Fruit fly (Drosophila melanogaster) S2 (cell line): Measurements from ENCODE around the gene CG17803.

Experiments used
- CG8478 ChIP-seq: fragments of >200 bp; optimal IDR thresholded peaks from 2 replicates; lab custom pipeline; 2018
- CTCF ChIP-seq, 2 experiments: fragments of >200 bp; optimal IDR thresholded peaks; 2 replicates each; lab custom pipeline; 2018

dm6 chr3R:17793287-17793686 lies 8.0 kb downstream of the CG17803 start:
- no peak for TF ChIP-seq CG8478
- no peak for TF ChIP-seq CTCF (optimal IDR thresholded peaks at IDR 0.05; lab: Kevin White, UChicago)
